Fruit fly (Drosophila melanogaster): ENCODE measurements around the gene Mec2.

The Mec2 gene

dm6 chrX:19159942-19160341 lies 27.9 kb upstream of the Mec2 start:
- TF ChIP-seq CG17801 (GFP tag; optimal IDR thresholded peaks at IDR 0.05; ENCODE audit: partially characterized antibody) = no peak

- TF ChIP-seq CG17801 (GFP tag; optimal IDR thresholded peaks at IDR 0.05; ENCODE audit: partially characterized antibody) = no peak
Observed at dm6 chrX:19160635-19161407, 27.0 kb upstream of the Mec2 start.

dm6 chrX:19162249-19162914 lies 25.5 kb upstream of the Mec2 start:
- TF ChIP-seq CG17801 (GFP tag; optimal IDR thresholded peaks at IDR 0.05; ENCODE audit: partially characterized antibody) = no peak

DNA sequence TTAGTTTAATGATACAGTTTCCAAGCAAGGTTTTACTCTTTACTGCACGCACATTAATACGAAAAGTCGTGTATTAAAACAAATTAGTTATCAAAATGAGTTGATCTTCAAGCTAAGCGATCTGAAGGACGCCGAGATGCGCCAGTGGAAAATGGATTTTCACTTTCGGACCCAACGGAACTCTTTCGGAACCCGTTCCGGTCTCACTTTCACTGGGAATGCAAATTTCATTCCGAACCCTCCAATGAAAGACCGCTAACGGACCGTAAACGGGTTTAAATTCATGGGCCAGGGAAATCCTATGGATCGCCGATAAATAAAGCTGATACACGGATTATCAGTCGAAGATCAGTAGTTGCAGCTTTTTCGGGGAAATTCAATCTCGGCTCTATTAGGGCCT lies 24.4 kb upstream of the Mec2 start:
- TF ChIP-seq CG17801 (GFP tag; optimal IDR thresholded peaks at IDR 0.05; ENCODE audit: partially characterized antibody) = no peak

DNA sequence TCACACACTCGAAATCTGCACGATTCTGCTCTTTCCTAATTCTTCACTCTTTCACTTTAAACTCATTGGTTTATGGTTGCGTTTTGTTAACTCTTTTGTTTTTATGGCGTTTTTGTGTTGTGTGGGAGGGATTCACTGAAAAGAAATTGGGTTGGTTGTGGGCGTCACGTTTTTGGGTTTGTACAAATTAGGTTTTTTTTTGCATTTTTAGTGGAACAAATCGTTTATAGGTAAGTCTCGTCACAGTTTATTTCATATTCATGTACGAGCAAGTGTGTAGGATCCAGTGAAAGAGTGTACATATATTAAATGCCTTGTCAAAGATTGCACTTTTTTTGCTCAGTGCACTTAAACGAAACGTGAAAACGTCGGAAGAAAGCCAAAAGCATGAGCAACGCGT lies 23.1 kb upstream of the Mec2 start:
- no peak for TF ChIP-seq CG17801 (GFP tag; optimal IDR thresholded peaks at IDR 0.05; ENCODE audit: partially characterized antibody)

- TF ChIP-seq CG17801 (GFP tag; optimal IDR thresholded peaks at IDR 0.05; ENCODE audit: partially characterized antibody) = peak; percentile 98
Observed at dm6 chrX:19165144-19166011, 22.5 kb upstream of the Mec2 start.

DNA sequence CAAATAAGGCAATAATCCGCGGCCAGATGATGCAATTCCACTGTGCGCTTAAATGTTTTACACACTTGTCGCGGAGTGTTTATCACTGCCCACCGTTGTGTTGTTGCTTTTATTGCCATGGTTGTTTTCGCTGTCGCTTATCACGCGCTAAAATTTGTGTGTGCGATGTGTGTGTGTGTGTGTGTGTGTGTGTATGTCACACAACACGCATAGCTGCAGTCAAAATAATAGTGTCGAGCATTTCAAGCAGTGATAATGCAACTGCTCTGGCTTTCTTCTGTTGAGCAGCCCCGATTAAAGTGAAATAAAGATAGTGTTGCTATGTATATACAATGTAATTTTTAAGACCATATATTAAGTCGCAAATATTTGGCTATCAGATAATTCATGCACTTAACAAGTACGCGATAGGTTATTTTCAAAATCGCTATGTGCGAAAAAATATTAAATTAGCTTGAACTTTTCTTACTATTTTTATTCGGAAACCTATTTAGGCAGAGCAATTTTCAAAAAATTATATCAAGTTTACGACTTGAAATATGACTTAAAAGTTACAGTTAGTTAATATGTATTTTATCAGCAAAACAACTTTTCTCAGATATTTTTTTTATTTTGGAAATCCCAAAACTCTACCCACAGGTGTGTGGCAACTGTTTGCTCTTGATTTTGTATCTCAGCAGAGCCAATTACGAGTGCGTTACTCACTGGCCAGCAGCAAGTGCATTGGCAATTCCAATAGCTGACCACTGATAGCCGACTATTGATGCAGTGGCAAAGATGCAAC lies 21.5 kb upstream of the Mec2 start:
- peak; percentile 16 for TF ChIP-seq CG17801 (GFP tag; optimal IDR thresholded peaks at IDR 0.05; ENCODE audit: partially characterized antibody)

DNA sequence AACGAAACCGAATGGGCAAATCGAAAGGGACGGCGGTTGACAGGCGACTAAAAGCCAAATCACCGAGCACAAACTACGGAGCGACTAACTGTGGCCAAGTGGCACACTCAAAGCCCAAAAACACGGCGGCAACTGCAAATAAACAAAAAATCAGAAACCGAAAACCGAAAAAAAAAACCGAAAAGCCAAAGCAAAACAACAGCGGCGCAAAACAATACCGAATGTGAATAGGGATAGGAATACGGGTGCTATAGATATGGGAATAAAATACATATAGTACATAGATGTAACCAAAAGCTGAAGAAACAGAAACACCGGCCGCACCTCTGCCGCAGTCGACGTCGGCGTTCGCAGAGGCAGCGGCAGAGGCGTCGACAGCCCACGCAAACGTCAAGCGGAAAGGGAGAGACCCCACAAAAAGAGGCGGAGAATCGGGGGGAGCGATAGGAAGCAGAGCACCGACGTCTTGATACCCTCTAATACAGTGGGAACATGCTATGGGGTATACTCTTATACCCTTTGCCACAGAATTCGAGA lies 20.7 kb upstream of the Mec2 start, which contains the start of gene RhoGAP18B:
TSS of gene RhoGAP18B (minus strand) at position 51 of the 537 bp plus-strand sequence.
- TF ChIP-seq CG17801 (GFP tag; optimal IDR thresholded peaks at IDR 0.05; ENCODE audit: partially characterized antibody) = no peak

DNA sequence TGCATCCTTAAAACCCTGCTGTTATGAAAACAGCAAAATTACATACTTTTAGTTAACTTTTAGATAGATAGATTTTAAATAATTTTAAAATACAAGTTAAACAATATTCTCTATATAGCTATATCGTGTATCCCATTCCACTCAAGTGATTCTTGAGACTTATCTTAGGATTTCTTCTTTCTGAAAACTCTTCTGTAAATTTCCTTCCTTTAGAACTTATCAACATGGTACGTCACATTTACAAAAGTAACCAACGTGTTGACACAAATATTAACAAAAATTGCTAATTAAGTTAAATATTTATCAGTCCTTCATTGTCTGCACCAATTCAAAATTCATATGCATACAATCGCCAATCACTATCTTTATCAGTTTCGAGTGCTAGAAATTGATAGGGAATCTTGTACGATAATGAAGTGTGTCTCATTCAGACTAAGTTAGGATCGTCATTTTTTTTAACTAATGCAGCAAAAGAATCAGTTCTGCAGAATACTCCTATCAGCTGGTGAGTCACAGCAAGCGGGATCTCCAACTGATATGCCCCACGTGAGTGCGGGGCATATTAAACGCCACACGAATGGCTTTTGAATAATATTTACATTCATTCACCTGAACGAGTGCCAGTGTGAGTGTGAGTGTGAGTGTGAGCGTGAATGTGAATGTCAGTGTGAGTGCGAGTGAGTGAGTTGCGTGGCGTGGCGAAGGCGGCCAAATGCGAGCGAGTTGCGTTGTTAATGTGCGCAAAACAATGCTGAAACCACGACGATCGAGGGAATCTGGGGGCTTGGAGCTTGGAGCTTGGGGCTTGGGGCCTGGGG lies 20.0 kb upstream of the Mec2 start:
- TF ChIP-seq CG17801 (GFP tag; optimal IDR thresholded peaks at IDR 0.05; ENCODE audit: partially characterized antibody) = no peak

dm6 chrX:19170791-19171190 lies 17.0 kb upstream of the Mec2 start, which contains the start of gene Inx5:
TSS of gene Inx5 (minus strand) at chrX:19170883.
- no peak for TF ChIP-seq CG17801 (GFP tag; optimal IDR thresholded peaks at IDR 0.05; ENCODE audit: partially characterized antibody)

DNA sequence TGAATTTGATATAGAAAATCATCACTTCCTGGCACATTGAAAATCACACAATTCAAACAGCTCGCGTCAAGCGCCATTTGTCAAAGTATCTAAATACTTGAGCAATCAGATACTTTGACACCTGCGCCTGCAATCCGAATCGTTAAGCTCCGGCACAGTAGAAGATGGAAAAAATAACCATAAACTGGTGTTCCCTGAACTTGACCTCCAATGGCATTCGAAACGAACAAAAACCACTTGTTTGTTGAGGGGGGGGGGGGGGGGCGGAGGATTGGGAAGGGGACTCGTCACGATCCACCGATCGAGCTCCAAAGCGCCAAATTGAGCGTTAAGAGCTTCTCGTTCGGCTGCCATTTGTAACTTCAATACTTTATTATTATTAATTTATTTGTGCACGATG lies 15.9 kb upstream of the Mec2 start:
- TF ChIP-seq CG17801 (GFP tag; optimal IDR thresholded peaks at IDR 0.05; ENCODE audit: partially characterized antibody) = no peak

DNA sequence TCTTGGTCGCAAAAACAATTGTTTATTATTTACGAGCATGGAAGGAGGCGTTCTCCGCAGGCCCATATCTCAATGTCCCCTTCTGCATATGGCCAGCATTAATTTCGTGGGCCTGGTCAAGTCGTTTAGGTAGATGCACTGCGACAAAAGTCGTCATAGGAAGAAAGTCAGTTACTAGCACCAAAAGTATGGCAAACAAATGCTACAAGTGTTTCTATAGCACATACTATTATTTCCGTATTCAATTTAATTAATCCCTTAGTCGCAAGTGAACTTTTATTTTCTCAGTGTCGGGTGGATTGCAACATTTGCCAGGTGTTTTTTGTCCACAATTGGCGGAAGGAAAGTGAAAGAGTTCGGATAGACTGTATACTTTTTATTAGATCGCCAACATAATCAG lies 14.9 kb upstream of the Mec2 start:
- no peak for TF ChIP-seq CG17801 (GFP tag; optimal IDR thresholded peaks at IDR 0.05; ENCODE audit: partially characterized antibody)

DNA sequence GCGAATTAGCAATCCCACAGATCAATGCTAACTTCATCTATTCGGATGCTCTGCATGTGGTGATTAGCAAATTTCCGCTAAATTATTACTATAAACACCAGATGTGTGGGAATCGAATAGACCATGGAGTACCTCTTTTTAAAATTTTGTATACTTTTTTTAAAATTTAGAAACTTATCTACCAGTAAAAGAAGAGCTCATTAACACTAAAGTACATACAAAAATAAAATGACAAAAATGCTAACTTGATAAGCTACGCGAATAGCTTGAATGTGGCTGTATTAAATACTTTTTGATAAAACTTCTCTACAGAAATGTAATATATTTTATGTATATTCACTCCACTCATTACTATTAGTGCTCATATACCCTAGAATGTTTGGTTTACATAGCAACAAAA lies 13.7 kb upstream of the Mec2 start:
- TF ChIP-seq CG17801 (GFP tag; optimal IDR thresholded peaks at IDR 0.05; ENCODE audit: partially characterized antibody) = no peak
